Worm (Caenorhabditis elegans): Measurements from ENCODE around the gene Y39A1A.27.

Y39A1A.27 gene

DNA sequence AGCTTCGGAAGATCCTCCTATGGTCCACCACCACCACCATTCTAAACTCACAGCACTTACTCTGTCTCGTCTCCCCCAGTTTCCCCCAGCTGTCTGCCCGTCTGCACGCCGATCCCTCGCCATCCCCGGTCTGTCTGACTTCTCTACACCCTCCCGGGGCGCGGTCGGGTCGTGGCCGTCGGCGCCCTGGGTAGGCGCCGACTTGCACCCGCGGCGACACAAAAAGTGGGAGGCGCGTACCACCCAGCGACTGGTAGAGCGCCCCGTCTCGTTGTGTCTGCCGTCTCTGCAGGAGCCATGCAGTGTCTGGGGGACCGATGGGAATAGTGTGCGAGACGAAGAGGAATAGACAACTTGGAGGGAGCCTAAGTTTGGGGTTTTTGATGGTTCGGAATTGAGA, 4.7 kb upstream of the Y39A1A.27 start (continued):
- TF ChIP-seq lin-35 (GFP tag; optimal IDR thresholded peaks at IDR 0.05) (peak; percentile 68 to 71), isw-1 (GFP tag; IDR thresholded peaks at IDR 0.05) (peak; percentile 68), xbp-1 (tag; optimal IDR thresholded peaks at IDR 0.05) (peak; percentile 86), ceh-63 (GFP tag; optimal IDR thresholded peaks at IDR 0.05) (no peak), mef-2 (tag; optimal IDR thresholded peaks at IDR 0.05) (peak; percentile 85), nhr-77 (tag; optimal IDR thresholded peaks at IDR 0.05) (peak; percentile 74), rnt-1 (tag; optimal IDR thresholded peaks at IDR 0.05) (peak; percentile 88), ces-1 (GFP tag; optimal IDR thresholded peaks at IDR 0.05) (no peak), nhr-47 (tag; optimal IDR thresholded peaks at IDR 0.05) (peak; percentile 92), egl-13 (tag; optimal IDR thresholded peaks at IDR 0.05) (peak; percentile 89), egl-27 (tag; optimal IDR thresholded peaks at IDR 0.05) (peak; percentile 60 to 75), mdl-1 (tag; optimal IDR thresholded peaks at IDR 0.05) (peak in 1 of 2 experiments; percentile 80), lin-15B (tag; optimal IDR thresholded peaks at IDR 0.05) (peak; percentile 27), zag-1 (tag; optimal IDR thresholded peaks at IDR 0.05) (no peak), unc-98 (GFP tag; IDR thresholded peaks at IDR 0.05) (peak; percentile 59), ceh-82 (tag; optimal IDR thresholded peaks at IDR 0.05) (peak; percentile 64 to 97 (median 89)), nhr-84 (tag; optimal IDR thresholded peaks at IDR 0.05) (no peak), lsy-2 (tag; optimal IDR thresholded peaks at IDR 0.05) (peak; percentile 84 to 85), aha-1 (tag; optimal IDR thresholded peaks at IDR 0.05) (peak; percentile 91), irx-1 (tag; optimal IDR thresholded peaks at IDR 0.05) (peak; percentile 72), grh-1 (GFP tag; IDR thresholded peaks at IDR 0.05) (peak; percentile 86), nhr-85 (tag) (peak; percentile 96), nhr-20 (tag; optimal IDR thresholded peaks at IDR 0.05) (peak; percentile 87), F16B12.6 (tag; optimal IDR thresholded peaks at IDR 0.05) (peak; percentile 64), swsn-7 (tag; optimal IDR thresholded peaks at IDR 0.05) (peak; percentile 92), nhr-11 (tag; optimal IDR thresholded peaks at IDR 0.05) (peak; percentile 68), dsc-1 (tag; optimal IDR thresholded peaks at IDR 0.05) (peak; percentile 79), mab-9 (GFP tag; IDR thresholded peaks at IDR 0.05) (peak; percentile 74), skn-1 (tag; optimal IDR thresholded peaks at IDR 0.05) (peak; percentile 67), hlh-4 (tag; optimal IDR thresholded peaks at IDR 0.05) (peak; percentile 49), mep-1 (tag; optimal IDR thresholded peaks at IDR 0.05) (peak; percentile 58), ceh-88 (GFP tag; IDR thresholded peaks at IDR 0.05) (peak; percentile 52; the same call in 1 of the 2 replicates), nhr-90 (tag; optimal IDR thresholded peaks at IDR 0.05; ENCODE audit: poor library complexity) (peak; percentile 89), ceh-90 (tag; optimal IDR thresholded peaks at IDR 0.05) (no peak), tbx-2 (tag; optimal IDR thresholded peaks at IDR 0.05) (peak; percentile 91), fkh-10 (GFP tag; optimal IDR thresholded peaks at IDR 0.05) (peak; percentile 75), ama-1 (optimal IDR thresholded peaks at IDR 0.05) (no peak), blmp-1 (tag; optimal IDR thresholded peaks at IDR 0.05) (peak; percentile 59), zip-4 (GFP tag; optimal IDR thresholded peaks at IDR 0.05) (peak; percentile 72), ets-5 (GFP tag; IDR thresholded peaks at IDR 0.05) (no peak), snpc-4 (tag; optimal IDR thresholded peaks at IDR 0.05) (peak; percentile 77), nhr-71 (tag; optimal IDR thresholded peaks at IDR 0.05) (peak; percentile 94), lir-3 (tag; optimal IDR thresholded peaks at IDR 0.05; ENCODE audit: poor library complexity) (no peak), unc-86 (tag; optimal IDR thresholded peaks at IDR 0.05) (peak; percentile 91)

ce11 chrIII:10634576-10634975, 4.2 kb upstream of the Y39A1A.27 start:
- TF ChIP-seq ceh-82 (tag; optimal IDR thresholded peaks at IDR 0.05), result peak in 1 of 3 experiments; percentile 2
- no peak for TF ChIP-seq efl-1 (optimal IDR thresholded peaks at IDR 0.05)
- TF ChIP-seq efl-1 (GFP tag; optimal IDR thresholded peaks at IDR 0.05 in 1 of 2), result peak in 1 of 2 experiments; percentile 53
- no peak for TF ChIP-seq tlp-1 (tag; optimal IDR thresholded peaks at IDR 0.05)
- TF ChIP-seq sox-4 (tag; optimal IDR thresholded peaks at IDR 0.05), result no peak
- peak; percentile 51 for TF ChIP-seq rnt-1 (tag; optimal IDR thresholded peaks at IDR 0.05)

Data from whole organism, L1 larva.